6 fruit fly cellular contexts compared by ENCODE assay signal in genomic region chr3R:14737894-14738860, dm6.
TF ChIP-seq lines count a peak whose summit lies in the region.

No protein-coding gene starts in this region.

- TF ChIP-seq CTCF in whole organism, embryonic (GFP tag; optimal IDR thresholded peaks at IDR 0.05; lab: Kevin White, UChicago): peak; percentile 58

TF ChIP-seq in whole organism, 6 proteins besides CTCF, POLR2A, EP300 and RAD21:
- TF ChIP-seq CG8478 (optimal IDR thresholded peaks at IDR 0.05; lab: Kevin White, UChicago) (peak; percentile 53), pan (optimal IDR thresholded peaks at IDR 0.05; lab: Kevin White, UChicago) (no peak), EcR (GFP tag; optimal IDR thresholded peaks at IDR 0.05; lab: Kevin White, UChicago) (peak; percentile 98)

TF ChIP-seq in whole organism, adult, 20 proteins besides CTCF, POLR2A, EP300 and RAD21:
- TF ChIP-seq toe (GFP tag; optimal IDR thresholded peaks at IDR 0.05; lab: Kevin White, UChicago) (no peak), CG7045 (GFP tag; optimal IDR thresholded peaks at IDR 0.05; lab: Kevin White, UChicago) (no peak), CG7101 (tag; optimal IDR thresholded peaks at IDR 0.05; lab: Kevin White, UChicago) (peak; percentile 83), tj (GFP tag; optimal IDR thresholded peaks at IDR 0.05; lab: Kevin White, UChicago) (peak; percentile 20), ovo (GFP tag; optimal IDR thresholded peaks at IDR 0.05; lab: Kevin White, UChicago) (peak; percentile 13), CG12768 (GFP tag; optimal IDR thresholded peaks at IDR 0.05; lab: Kevin White, UChicago) (no peak), CG14711 (tag; optimal IDR thresholded peaks at IDR 0.05; lab: Kevin White, UChicago) (peak; percentile 77), CG33017 (tag; optimal IDR thresholded peaks at IDR 0.05; lab: Kevin White, UChicago) (peak; percentile 41), Clk (GFP tag; optimal IDR thresholded peaks at IDR 0.05; lab: Kevin White, UChicago) (no peak), CG11617 (GFP tag; optimal IDR thresholded peaks at IDR 0.05; lab: Kevin White, UChicago) (peak; percentile 31), Crg-1 (GFP tag; optimal IDR thresholded peaks at IDR 0.05; lab: Kevin White, UChicago) (peak; percentile 11), pad (GFP tag; optimal IDR thresholded peaks at IDR 0.05; lab: Kevin White, UChicago) (peak; percentile 66), Hr96 (GFP tag; optimal IDR thresholded peaks at IDR 0.05; lab: Kevin White, UChicago) (no peak), Mnt (GFP tag; optimal IDR thresholded peaks at IDR 0.05; lab: Kevin White, UChicago) (no peak), cic (GFP tag; optimal IDR thresholded peaks at IDR 0.05; lab: Kevin White, UChicago) (no peak), kay (GFP tag; lab: Kevin White, UChicago; ENCODE audit: borderline replicate concordance) (peak; percentile 84), bab1 (GFP tag; optimal IDR thresholded peaks at IDR 0.05; lab: Kevin White, UChicago) (peak; percentile 94)

TF ChIP-seq in whole organism, embryonic, 481 proteins besides CTCF, POLR2A, EP300 and RAD21 (continues in another document):
- TF ChIP-seq hth (optimal IDR thresholded peaks at IDR 0.05; lab: Kevin White, UChicago) (no peak), org-1 (GFP tag; optimal IDR thresholded peaks at IDR 0.05; lab: Kevin White, UChicago) (peak; percentile 92), crol (GFP tag; IDR thresholded peaks at IDR 0.05; lab: Robert Waterston, UW) (peak; percentile 98), Dip2 (GFP tag; IDR thresholded peaks at IDR 0.05; lab: Robert Waterston, UW) (no peak), GATAe (GFP tag; conservative IDR thresholded peaks at IDR 0.05; lab: Robert Waterston, UW) (peak; percentile 76), CG9932 (GFP tag; IDR thresholded peaks at IDR 0.05; lab: Robert Waterston, UW) (peak; percentile 95), Blimp-1 (GFP tag; optimal IDR thresholded peaks at IDR 0.05; lab: Kevin White, UChicago) (peak; percentile 91), exex (tag; optimal IDR thresholded peaks at IDR 0.05; lab: Kevin White, UChicago) (no peak), emc (GFP tag; optimal IDR thresholded peaks at IDR 0.05; lab: Kevin White, UChicago) (peak; percentile 75), CG4820 (GFP tag; optimal IDR thresholded peaks at IDR 0.05; lab: Kevin White, UChicago) (peak; percentile 94), CG12391 (tag; optimal IDR thresholded peaks at IDR 0.05; lab: Kevin White, UChicago) (peak; percentile 95), CG4730 (GFP tag; IDR thresholded peaks at IDR 0.05; lab: Robert Waterston, UW) (peak; percentile 94), CG1832 (GFP tag; optimal IDR thresholded peaks at IDR 0.05; lab: Kevin White, UChicago) (peak; percentile 93), hbn (GFP tag; IDR thresholded peaks at IDR 0.05; lab: Robert Waterston, UW; ENCODE audit: partially characterized antibody) (0 out of 2 replicates have a peak, but pooled peaks have one; percentile 24), CG8388 (GFP tag; optimal IDR thresholded peaks at IDR 0.05; lab: Kevin White, UChicago) (peak; percentile 94), CG10431 (GFP tag; optimal IDR thresholded peaks at IDR 0.05; lab: Kevin White, UChicago) (peak; percentile 71), eyg (GFP tag; optimal IDR thresholded peaks at IDR 0.05; lab: Kevin White, UChicago) (peak; percentile 86), CG32532 (GFP tag; IDR thresholded peaks at IDR 0.05; lab: Robert Waterston, UW) (peak; percentile 96)

TF ChIP-seq in whole organism, prepupa, 60 proteins besides CTCF, POLR2A, EP300 and RAD21 (continues in another document):
- peak; percentile 93 for TF ChIP-seq CG1621 (tag; optimal IDR thresholded peaks at IDR 0.05; lab: Kevin White, UChicago)
- TF ChIP-seq CG8319 (GFP tag; optimal IDR thresholded peaks at IDR 0.05; lab: Kevin White, UChicago): peak; percentile 94
- TF ChIP-seq CG10631 (GFP tag; optimal IDR thresholded peaks at IDR 0.05; lab: Kevin White, UChicago): peak; percentile 98
- peak; percentile 97 for TF ChIP-seq Ets21C (GFP tag; optimal IDR thresholded peaks at IDR 0.05; lab: Kevin White, UChicago)
- peak; percentile 99 for TF ChIP-seq Met (GFP tag; optimal IDR thresholded peaks at IDR 0.05; lab: Kevin White, UChicago)
- TF ChIP-seq cyc (GFP tag; optimal IDR thresholded peaks at IDR 0.05; lab: Kevin White, UChicago): peak; percentile 98
- peak; percentile 77 for TF ChIP-seq CG9139 (GFP tag; optimal IDR thresholded peaks at IDR 0.05; lab: Kevin White, UChicago)
- peak; percentile 97 for TF ChIP-seq achi (GFP tag; optimal IDR thresholded peaks at IDR 0.05; lab: Kevin White, UChicago)
- TF ChIP-seq ss (GFP tag; optimal IDR thresholded peaks at IDR 0.05; lab: Kevin White, UChicago): peak; percentile 89 to 90
- TF ChIP-seq Hr38 (GFP tag; optimal IDR thresholded peaks at IDR 0.05; lab: Kevin White, UChicago): peak; percentile 79
- peak; percentile 99 for TF ChIP-seq svp (GFP tag; lab: Kevin White, UChicago)
- peak; percentile 98 for TF ChIP-seq Sox102F (GFP tag; optimal IDR thresholded peaks at IDR 0.05; lab: Kevin White, UChicago)
- peak; percentile 99 for TF ChIP-seq Hr4 (GFP tag; optimal IDR thresholded peaks at IDR 0.05; lab: Kevin White, UChicago)
- peak; percentile 98 for TF ChIP-seq CG15336 (GFP tag; IDR thresholded peaks at IDR 0.05; lab: Robert Waterston, UW)
- peak; percentile 98 for TF ChIP-seq CG3919 (GFP tag; optimal IDR thresholded peaks at IDR 0.05; lab: Kevin White, UChicago)
- TF ChIP-seq Blimp-1 (GFP tag; optimal IDR thresholded peaks at IDR 0.05; lab: Kevin White, UChicago): peak; percentile 91
- peak; percentile 98 for TF ChIP-seq Eip75B (GFP tag; optimal IDR thresholded peaks at IDR 0.05; lab: Kevin White, UChicago)
- TF ChIP-seq Hr39 (GFP tag; optimal IDR thresholded peaks at IDR 0.05; lab: Kevin White, UChicago): peak; percentile 99
- peak; percentile 98 for TF ChIP-seq eg (GFP tag; IDR thresholded peaks at IDR 0.05; lab: Robert Waterston, UW)

TF ChIP-seq in whole organism, pupa, 21 proteins besides CTCF, POLR2A, EP300 and RAD21:
- TF ChIP-seq EcR (GFP tag; optimal IDR thresholded peaks at IDR 0.05; lab: Kevin White, UChicago): peak; percentile 99
- TF ChIP-seq Snoo (tag; optimal IDR thresholded peaks at IDR 0.05; lab: Kevin White, UChicago): peak; percentile 97
- TF ChIP-seq CG32121 (GFP tag; IDR thresholded peaks at IDR 0.05; lab: Robert Waterston, UW): peak; percentile 98
- TF ChIP-seq Ets98B (GFP tag; IDR thresholded peaks at IDR 0.05; lab: Robert Waterston, UW): peak; percentile 98
- peak; percentile 99 for TF ChIP-seq CG4496 (GFP tag; IDR thresholded peaks at IDR 0.05; lab: Robert Waterston, UW)
- peak; percentile 96 for TF ChIP-seq Pif1B (GFP tag; optimal IDR thresholded peaks at IDR 0.05; lab: Kevin White, UChicago)
- TF ChIP-seq gl (tag; optimal IDR thresholded peaks at IDR 0.05; lab: Kevin White, UChicago): peak; percentile 78
- TF ChIP-seq CG15710 (tag; optimal IDR thresholded peaks at IDR 0.05; lab: Kevin White, UChicago): peak; percentile 96
- peak; percentile 97 for TF ChIP-seq CG8301 (tag; optimal IDR thresholded peaks at IDR 0.05; lab: Kevin White, UChicago)
- TF ChIP-seq D1 (tag; optimal IDR thresholded peaks at IDR 0.05; lab: Kevin White, UChicago): peak; percentile 82
- peak; percentile 95 for TF ChIP-seq CG8159 (tag; optimal IDR thresholded peaks at IDR 0.05; lab: Kevin White, UChicago)
- peak; percentile 96 for TF ChIP-seq CG14655 (GFP tag; optimal IDR thresholded peaks at IDR 0.05; lab: Kevin White, UChicago)
- peak; percentile 96 for TF ChIP-seq CG12605 (GFP tag; IDR thresholded peaks at IDR 0.05; lab: Robert Waterston, UW)
- TF ChIP-seq CG34367 (tag; optimal IDR thresholded peaks at IDR 0.05; lab: Kevin White, UChicago): peak; percentile 94
- TF ChIP-seq CG13204 (GFP tag; optimal IDR thresholded peaks at IDR 0.05; lab: Kevin White, UChicago): peak; percentile 84
- TF ChIP-seq CG17806 (tag; optimal IDR thresholded peaks at IDR 0.05; lab: Kevin White, UChicago): peak; percentile 97
- TF ChIP-seq fd96Ca (GFP tag; IDR thresholded peaks at IDR 0.05; lab: Robert Waterston, UW): peak; percentile 96
- peak; percentile 96 for TF ChIP-seq Pif1A (GFP tag; optimal IDR thresholded peaks at IDR 0.05; lab: Kevin White, UChicago)
- peak; percentile 97 for TF ChIP-seq rn (GFP tag; IDR thresholded peaks at IDR 0.05; lab: Robert Waterston, UW)
- TF ChIP-seq CG9948 (tag; optimal IDR thresholded peaks at IDR 0.05; lab: Kevin White, UChicago): peak; percentile 94
- TF ChIP-seq CG10348 (GFP tag; IDR thresholded peaks at IDR 0.05; lab: Robert Waterston, UW): peak; percentile 86
TF ChIP-seq in whole organism, pupa: peak in this region for 21.

TF ChIP-seq in whole organism, wandering third instar larva, 38 proteins besides CTCF, POLR2A, EP300 and RAD21 (continues in another document):
- TF ChIP-seq Hr78 (GFP tag; optimal IDR thresholded peaks at IDR 0.05; lab: Kevin White, UChicago) (no peak), rgr (GFP tag; optimal IDR thresholded peaks at IDR 0.05; lab: Kevin White, UChicago) (peak; percentile 96), CrebA (GFP tag; optimal IDR thresholded peaks at IDR 0.05; lab: Kevin White, UChicago; ENCODE audit: borderline replicate concordance) (peak; percentile 40), foxo (GFP tag; optimal IDR thresholded peaks at IDR 0.05; lab: Kevin White, UChicago) (peak; percentile 72 to 98), GATAd (GFP tag; optimal IDR thresholded peaks at IDR 0.05; lab: Kevin White, UChicago) (peak; percentile 46), Sp1 (GFP tag; optimal IDR thresholded peaks at IDR 0.05; lab: Kevin White, UChicago) (peak; percentile 95), Mio (GFP tag; optimal IDR thresholded peaks at IDR 0.05; lab: Kevin White, UChicago) (peak; percentile 74), Jra (GFP tag; optimal IDR thresholded peaks at IDR 0.05; lab: Kevin White, UChicago) (peak; percentile 91), br (GFP tag; optimal IDR thresholded peaks at IDR 0.05; lab: Kevin White, UChicago) (peak; percentile 97), tai (GFP tag; optimal IDR thresholded peaks at IDR 0.05; lab: Kevin White, UChicago) (peak; percentile 74), OdsH (GFP tag; optimal IDR thresholded peaks at IDR 0.05; lab: Kevin White, UChicago) (peak; percentile 95), Abd-B (GFP tag; optimal IDR thresholded peaks at IDR 0.05; lab: Kevin White, UChicago) (no peak), ey (GFP tag; optimal IDR thresholded peaks at IDR 0.05; lab: Kevin White, UChicago) (peak; percentile 97), Vsx2 (GFP tag; optimal IDR thresholded peaks at IDR 0.05; lab: Kevin White, UChicago; ENCODE audit: partially characterized antibody) (peak; percentile 16), pan (optimal IDR thresholded peaks at IDR 0.05; lab: Kevin White, UChicago) (no peak), usp (GFP tag; optimal IDR thresholded peaks at IDR 0.05; lab: Kevin White, UChicago) (no peak), sv (GFP tag; optimal IDR thresholded peaks at IDR 0.05; lab: Kevin White, UChicago) (peak; percentile 92), dl (GFP tag; optimal IDR thresholded peaks at IDR 0.05; lab: Kevin White, UChicago; ENCODE audit: insufficient read depth in 1 of 2, partially characterized antibody in 2 of 2) (peak in 1 of 2 experiments; percentile 28), Myc (optimal IDR thresholded peaks at IDR 0.05; lab: Kevin White, UChicago) (no peak), sage (GFP tag; optimal IDR thresholded peaks at IDR 0.05; lab: Kevin White, UChicago) (peak; percentile 92), brk (GFP tag; optimal IDR thresholded peaks at IDR 0.05; lab: Kevin White, UChicago) (peak; percentile 84), HLH106 (tag; optimal IDR thresholded peaks at IDR 0.05; lab: Kevin White, UChicago) (peak; percentile 96)
